Fruit fly (Drosophila melanogaster): ENCODE data around the gene Galk.

The Galk gene

DNA sequence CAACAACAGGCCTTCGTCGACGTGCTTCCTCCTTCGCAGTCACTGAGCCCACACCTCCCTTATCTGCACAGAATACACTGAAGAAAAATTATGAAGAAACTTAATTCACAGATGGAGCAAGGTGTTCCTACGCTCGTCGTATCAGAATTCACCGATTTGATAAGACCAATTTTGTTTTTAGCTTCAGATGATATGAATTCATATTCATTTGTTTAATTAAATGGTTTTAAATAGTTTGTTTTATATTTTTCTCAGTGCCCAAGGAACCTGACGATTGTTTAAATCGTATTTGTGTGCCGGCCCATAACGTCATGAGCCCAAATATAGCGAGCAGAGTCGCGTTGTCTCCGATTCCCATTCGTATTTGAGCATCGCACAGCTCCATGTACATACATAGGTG is 37.7 kb upstream of the Galk start (continued):
- TF ChIP-seq unpg (GFP tag; optimal IDR thresholded peaks at IDR 0.05) (peak; percentile 58), Dip3 (GFP tag; optimal IDR thresholded peaks at IDR 0.05) (peak; percentile 29), CG4328 (GFP tag; optimal IDR thresholded peaks at IDR 0.05) (no peak), gsb-n (tag; optimal IDR thresholded peaks at IDR 0.05) (peak; percentile 45), nom (GFP tag; optimal IDR thresholded peaks at IDR 0.05) (no peak), sisA (GFP tag; IDR thresholded peaks at IDR 0.05) (peak; percentile 50), az2 (GFP tag; optimal IDR thresholded peaks at IDR 0.05) (peak; percentile 71), trem (tag; optimal IDR thresholded peaks at IDR 0.05) (peak; percentile 66), dm (GFP tag; optimal IDR thresholded peaks at IDR 0.05) (peak; percentile 13), Side (GFP tag; optimal IDR thresholded peaks at IDR 0.05) (peak; percentile 64), fu2 (GFP tag; optimal IDR thresholded peaks at IDR 0.05) (no peak), repo (GFP tag; optimal IDR thresholded peaks at IDR 0.05) (no peak), ci (GFP tag; IDR thresholded peaks at IDR 0.05) (peak; percentile 66), CG9215 (GFP tag; IDR thresholded peaks at IDR 0.05) (peak; percentile 27; the same call in 1 of the 2 replicates), gfzf (GFP tag; optimal IDR thresholded peaks at IDR 0.05) (no peak), CG7928 (GFP tag; optimal IDR thresholded peaks at IDR 0.05) (no peak), croc (GFP tag; conservative IDR thresholded peaks at IDR 0.05) (peak; percentile 69), rib (GFP tag; IDR thresholded peaks at IDR 0.05) (no peak), sug (tag; optimal IDR thresholded peaks at IDR 0.05) (no peak), CG9932 (GFP tag; IDR thresholded peaks at IDR 0.05) (no peak), br (optimal IDR thresholded peaks at IDR 0.05) (no peak), CG17361 (GFP tag; IDR thresholded peaks at IDR 0.05) (peak; percentile 73), CG14441 (GFP tag; IDR thresholded peaks at IDR 0.05) (peak; percentile 28; the same call in 1 of the 2 replicates), CG3407 (GFP tag; optimal IDR thresholded peaks at IDR 0.05) (no peak), scrt (GFP tag; optimal IDR thresholded peaks at IDR 0.05) (peak; percentile 36), CG14050 (GFP tag; IDR thresholded peaks at IDR 0.05) (0 out of 3 replicates have a peak, but pooled peaks have one; percentile 12), CG2889 (GFP tag; IDR thresholded peaks at IDR 0.05) (no peak), Dip2 (GFP tag; IDR thresholded peaks at IDR 0.05) (no peak), CHES-1-like (GFP tag; optimal IDR thresholded peaks at IDR 0.05) (no peak), Meics (GFP tag; optimal IDR thresholded peaks at IDR 0.05) (peak; percentile 42), NfI (GFP tag; optimal IDR thresholded peaks at IDR 0.05) (peak; percentile 39), CG1603 (tag; optimal IDR thresholded peaks at IDR 0.05) (peak; percentile 74), Fer1 (GFP tag; optimal IDR thresholded peaks at IDR 0.05) (no peak), CG10321 (GFP tag; IDR thresholded peaks at IDR 0.05) (no peak), Rx (GFP tag; IDR thresholded peaks at IDR 0.05) (0 out of 2 replicates have a peak, but pooled peaks have one; percentile 5), CG9727 (GFP tag; optimal IDR thresholded peaks at IDR 0.05) (peak; percentile 92), CG8290 (GFP tag; optimal IDR thresholded peaks at IDR 0.05) (peak; percentile 40), CG8290 (tag; optimal IDR thresholded peaks at IDR 0.05) (peak in 1 of 2 experiments; percentile 34), tna (GFP tag; IDR thresholded peaks at IDR 0.05; ENCODE audit: partially characterized antibody) (no peak), CG32772 (GFP tag; IDR thresholded peaks at IDR 0.05) (peak; percentile 56), CG17912 (GFP tag; optimal IDR thresholded peaks at IDR 0.05) (no peak), pb (GFP tag; optimal IDR thresholded peaks at IDR 0.05) (no peak), Doc3 (GFP tag; IDR thresholded peaks at IDR 0.05; ENCODE audit: partially characterized antibody) (no peak), Opbp (GFP tag; IDR thresholded peaks at IDR 0.05; ENCODE audit: partially characterized antibody) (no peak), CG18764 (GFP tag; optimal IDR thresholded peaks at IDR 0.05) (no peak), btn (GFP tag; optimal IDR thresholded peaks at IDR 0.05) (peak; percentile 63), CG11696 (GFP tag; IDR thresholded peaks at IDR 0.05) (no peak), Antp (GFP tag; optimal IDR thresholded peaks at IDR 0.05) (peak; percentile 28), CG6654 (GFP tag; optimal IDR thresholded peaks at IDR 0.05) (no peak), gcm (GFP tag; optimal IDR thresholded peaks at IDR 0.05) (peak; percentile 51), gem (tag; optimal IDR thresholded peaks at IDR 0.05) (peak; percentile 80), tap (tag; optimal IDR thresholded peaks at IDR 0.05) (peak; percentile 41)
